Worm (Caenorhabditis elegans): ENCODE data around the gene fbxa-114.

ce11 chrV:20151855-20152254 is 49.6 kb upstream of the fbxa-114 start:
- TF ChIP-seq hmbx-1 (tag; optimal IDR thresholded peaks at IDR 0.05) (no peak), ama-1 (optimal IDR thresholded peaks at IDR 0.05) (no peak)
